Fruit fly (Drosophila melanogaster) whole organism, larva: ENCODE measurements around the gene Cad87A.

Experiments used
- noc ChIP-seq: fragments of 200-800 bp; sonication (Bioruptor generic); optimal IDR thresholded peaks from 3 replicates; lab custom pipeline; 2019; ENCODE audit warnings: missing biosample characterization, mild to moderate bottlenecking, missing genetic modification characterization, moderate library complexity

The Cad87A gene

dm6 chr3R:11948903-11949358 lies at the start of gene Cad87A:
Gene Cad87A (minus strand): TSS chr3R:11949129.
- TF ChIP-seq noc (tag; lab: Kevin White, UChicago): no peak

dm6 chr3R:11998130-11998529 lies 49.2 kb upstream of the Cad87A start:
- TF ChIP-seq noc (tag; lab: Kevin White, UChicago): no peak

- TF ChIP-seq noc (tag; lab: Kevin White, UChicago): no peak
Observed at dm6 chr3R:11992934-11993670, 44.2 kb upstream of the Cad87A start, which contains the start of gene mfas. Gene mfas (minus strand): TSS chr3R:11993315.

- TF ChIP-seq noc (tag; lab: Kevin White, UChicago): no peak
Observed at dm6 chr3R:11991538-11992164, 42.7 kb upstream of the Cad87A start.

dm6 chr3R:11989996-11990395 lies 41.1 kb upstream of the Cad87A start:
- TF ChIP-seq noc (tag; lab: Kevin White, UChicago): no peak

dm6 chr3R:11989206-11989605 lies 40.3 kb upstream of the Cad87A start:
- TF ChIP-seq noc (tag; lab: Kevin White, UChicago): no peak

- TF ChIP-seq noc (tag; lab: Kevin White, UChicago): no peak
Observed at dm6 chr3R:11984862-11985261, 35.9 kb upstream of the Cad87A start.

- TF ChIP-seq noc (tag; lab: Kevin White, UChicago): no peak
Observed at dm6 chr3R:11984441-11984840, 35.5 kb upstream of the Cad87A start, which contains the start of gene CG3397. Gene CG3397 (minus strand): TSS chr3R:11984541.

dm6 chr3R:11982547-11982946 lies 33.6 kb upstream of the Cad87A start:
- TF ChIP-seq noc (tag; lab: Kevin White, UChicago): no peak

- TF ChIP-seq noc (tag; lab: Kevin White, UChicago): no peak
Observed at dm6 chr3R:11981962-11982361, 33.0 kb upstream of the Cad87A start, which contains the start of gene CG12224. Gene CG12224 (minus strand): TSS chr3R:11982062.

dm6 chr3R:11979879-11980571 lies 31.1 kb upstream of the Cad87A start, which contains the start of gene CG18547:
Gene CG18547 (minus strand): TSS chr3R:11980390.
- TF ChIP-seq noc (tag; lab: Kevin White, UChicago): no peak

- no peak for TF ChIP-seq noc (tag; lab: Kevin White, UChicago)
Observed at dm6 chr3R:11978278-11978677, 29.3 kb upstream of the Cad87A start.

dm6 chr3R:11977336-11977678 lies 28.4 kb upstream of the Cad87A start:
- TF ChIP-seq noc (tag; lab: Kevin White, UChicago): no peak

dm6 chr3R:11976556-11977335 lies 27.8 kb upstream of the Cad87A start, which contains the start of gene CG10005:
Gene CG10005 (minus strand): TSS chr3R:11977197.
- no peak for TF ChIP-seq noc (tag; lab: Kevin White, UChicago)

- TF ChIP-seq noc (tag; lab: Kevin White, UChicago): no peak
Observed at dm6 chr3R:11974631-11975030, 25.7 kb upstream of the Cad87A start, which contains the start of gene Tango9. Gene Tango9 (minus strand): TSS chr3R:11974910.
